Fruit fly (Drosophila melanogaster) whole organism, embryonic: Measurements from ENCODE around the gene CG13385.

Experiments used
- Asciz ChIP-seq: fragments of 200-800 bp; sonication (Bioruptor generic); optimal IDR thresholded peaks from 2 replicates; lab custom pipeline; 2017; ENCODE audit warnings: missing biosample characterization, mild to moderate bottlenecking, missing genetic modification characterization, missing genetic modification reagents
- CG10366 ChIP-seq: fragments of 200-800 bp; sonication (Bioruptor generic); IDR thresholded peaks from 2 replicates; pipeline ENCODE4 v1.3.6; 2022; ENCODE audit warnings: missing biosample characterization, missing genetic modification characterization
- CG12219 ChIP-seq: fragments of 200-800 bp; sonication (Bioruptor generic); optimal IDR thresholded peaks from 3 replicates; lab custom pipeline; 2018; ENCODE audit warnings: missing biosample characterization, mild to moderate bottlenecking, missing genetic modification characterization
- CG12744 ChIP-seq: fragments of 200-800 bp; sonication (Bioruptor generic); optimal IDR thresholded peaks from 2 replicates; lab custom pipeline; 2016; ENCODE audit warnings: missing biosample characterization, missing genetic modification characterization
- CG15269 ChIP-seq: fragments of 200-800 bp; sonication (Bioruptor generic); optimal IDR thresholded peaks from 2 replicates; lab custom pipeline; 2018; ENCODE audit warnings: missing biosample characterization, mild to moderate bottlenecking, missing genetic modification characterization, moderate library complexity
- CG1529 ChIP-seq: fragments of 200-800 bp; sonication (Bioruptor generic); optimal IDR thresholded peaks from 3 replicates; lab custom pipeline; 2018; ENCODE audit warnings: missing biosample characterization, missing genetic modification characterization
- CG1647 ChIP-seq: fragments of 200-800 bp; sonication (Bioruptor generic); optimal IDR thresholded peaks from 3 replicates; lab custom pipeline; 2016; ENCODE audit warnings: missing biosample characterization, missing genetic modification characterization
- CG16813 ChIP-seq: fragments of 200-800 bp; sonication (Bioruptor generic); IDR thresholded peaks from 3 replicates; pipeline ENCODE4 v1.3.6; 2022; ENCODE audit warnings: missing biosample characterization, missing genetic modification characterization; ENCODE audit not compliant: partially characterized antibody
- CG17612 ChIP-seq: fragments of 200-800 bp; sonication (Bioruptor generic); IDR thresholded peaks from 2 replicates; pipeline ENCODE4 v1.3.6; 2022; ENCODE audit warnings: missing biosample characterization, missing genetic modification characterization
- CG1832 ChIP-seq: fragments of 200-800 bp; sonication (Bioruptor generic); optimal IDR thresholded peaks from 2 replicates; lab custom pipeline; 2017; ENCODE audit warnings: missing biosample characterization, mild to moderate bottlenecking, missing genetic modification characterization, inconsistent platforms
- CG2116 ChIP-seq: fragments of 200-800 bp; sonication (Bioruptor generic); optimal IDR thresholded peaks from 3 replicates; lab custom pipeline; 2018; ENCODE audit warnings: missing biosample characterization, mild to moderate bottlenecking, missing genetic modification characterization
- CG2875 ChIP-seq: fragments of 200-800 bp; sonication (Bioruptor generic); optimal IDR thresholded peaks from 2 replicates; lab custom pipeline; 2017; ENCODE audit warnings: missing biosample characterization, mild to moderate bottlenecking, missing genetic modification characterization, missing genetic modification reagents
- CG30431 ChIP-seq: fragments of 200-800 bp; sonication (Bioruptor generic); optimal IDR thresholded peaks from 2 replicates; lab custom pipeline; 2017; ENCODE audit warnings: missing biosample characterization, missing genetic modification characterization
- CG4282 ChIP-seq: fragments of 200-800 bp; sonication (Bioruptor generic); optimal IDR thresholded peaks from 2 replicates; lab custom pipeline; 2016; ENCODE audit warnings: missing biosample characterization, missing genetic modification characterization
- CG4360 ChIP-seq: fragments of 200-800 bp; sonication (Bioruptor generic); IDR thresholded peaks from 2 replicates; pipeline ENCODE4 v1.3.6; 2022; ENCODE audit warnings: missing biosample characterization, missing genetic modification characterization
- CG5953 ChIP-seq: fragments of 200-800 bp; sonication (Bioruptor generic); IDR thresholded peaks from 2 replicates; pipeline ENCODE4 v1.3.6; 2022; ENCODE audit warnings: missing biosample characterization, missing genetic modification characterization
- CG8359 ChIP-seq: fragments of 200-800 bp; sonication (Bioruptor generic); optimal IDR thresholded peaks from 2 replicates; lab custom pipeline; 2017; ENCODE audit warnings: missing biosample characterization, mild to moderate bottlenecking, missing genetic modification characterization, borderline replicate concordance
- CG9437 ChIP-seq: fragments of 200-800 bp; sonication (Bioruptor generic); optimal IDR thresholded peaks from 2 replicates; lab custom pipeline; 2018; ENCODE audit warnings: missing biosample characterization, mild to moderate bottlenecking, missing genetic modification characterization
- CG9817 ChIP-seq: fragments of 200-800 bp; sonication (Bioruptor generic); optimal IDR thresholded peaks from 2 replicates; lab custom pipeline; 2018; ENCODE audit warnings: missing biosample characterization, mild to moderate bottlenecking, missing genetic modification characterization, moderate library complexity
- Deaf1 ChIP-seq: fragments of 200-800 bp; optimal IDR thresholded peaks from 3 replicates; lab custom pipeline; 2019; ENCODE audit warnings: missing biosample characterization, mild to moderate bottlenecking, missing genetic modification characterization, moderate library complexity
- Fer2 ChIP-seq: fragments of 200-800 bp; sonication (Bioruptor generic); optimal IDR thresholded peaks from 2 replicates; lab custom pipeline; 2018; ENCODE audit warnings: missing biosample characterization, mild to moderate bottlenecking, missing genetic modification characterization, moderate library complexity
- Gsc ChIP-seq: fragments of 200-800 bp; sonication (Bioruptor generic); IDR thresholded peaks from 2 replicates; pipeline ENCODE4 v1.3.6; 2022; ENCODE audit warnings: missing biosample characterization, missing genetic modification characterization
- HLH54F ChIP-seq: fragments of 200-800 bp; sonication (Bioruptor generic); optimal IDR thresholded peaks from 3 replicates; lab custom pipeline; 2016; ENCODE audit warnings: missing biosample characterization, missing genetic modification characterization
- HLHmδ ChIP-seq: fragments of 200-800 bp; sonication (Bioruptor generic); optimal IDR thresholded peaks from 2 replicates; lab custom pipeline; 2018; ENCODE audit warnings: missing biosample characterization, mild to moderate bottlenecking, missing genetic modification characterization, moderate library complexity
- Hr39 ChIP-seq: fragments of >200 bp; optimal IDR thresholded peaks from 2 replicates; lab custom pipeline; 2017
- Lim3 ChIP-seq: fragments of 200-800 bp; sonication (Bioruptor generic); IDR thresholded peaks from 2 replicates; pipeline ENCODE4 v1.3.6; 2022; ENCODE audit warnings: missing biosample characterization, missing genetic modification characterization
- MBD-R2 ChIP-seq: fragments of 200-800 bp; sonication (Bioruptor generic); IDR thresholded peaks from 2 replicates; pipeline ENCODE4 v1.3.6; 2022; ENCODE audit warnings: missing biosample characterization, missing genetic modification characterization
- NK7.1 ChIP-seq: fragments of 200-800 bp; sonication (Bioruptor generic); optimal IDR thresholded peaks from 3 replicates; lab custom pipeline; 2016; ENCODE audit warnings: missing biosample characterization, missing genetic modification characterization
- Opbp ChIP-seq: fragments of 200-800 bp; sonication (Bioruptor generic); IDR thresholded peaks from 3 replicates; pipeline ENCODE4 v1.3.6; 2022; ENCODE audit warnings: missing biosample characterization, missing genetic modification characterization; ENCODE audit not compliant: partially characterized antibody
- Ravus ChIP-seq: fragments of 200-800 bp; sonication (Bioruptor generic); IDR thresholded peaks from 2 replicates; pipeline ENCODE4 v1.3.6; 2022; ENCODE audit warnings: missing biosample characterization, missing genetic modification characterization
- Vsx1 ChIP-seq: fragments of 200-800 bp; sonication (Bioruptor generic); optimal IDR thresholded peaks from 2 replicates; lab custom pipeline; 2017; ENCODE audit warnings: missing biosample characterization, mild to moderate bottlenecking, missing genetic modification characterization, missing genetic modification reagents
- amos ChIP-seq: fragments of 200-800 bp; sonication (Bioruptor generic); IDR thresholded peaks from 2 replicates; pipeline ENCODE4 v1.3.6; 2022; ENCODE audit warnings: missing biosample characterization, missing genetic modification characterization; ENCODE audit not compliant: partially characterized antibody
- corto ChIP-seq: fragments of 200-800 bp; sonication (Bioruptor generic); optimal IDR thresholded peaks from 2 replicates; lab custom pipeline; 2016; ENCODE audit warnings: missing biosample characterization, mild to moderate bottlenecking, missing genetic modification characterization, moderate library complexity
- fd96Cb ChIP-seq: fragments of 200-800 bp; sonication (Bioruptor generic); optimal IDR thresholded peaks from 2 replicates; lab custom pipeline; 2018; ENCODE audit warnings: missing biosample characterization, mild to moderate bottlenecking, missing genetic modification characterization, moderate library complexity
- gt ChIP-seq: fragments of 200-800 bp; sonication (Bioruptor generic); IDR thresholded peaks from 2 replicates; pipeline ENCODE4 v1.3.6; 2022; ENCODE audit warnings: missing biosample characterization, missing genetic modification characterization
- ham ChIP-seq: fragments of 200-800 bp; sonication (Bioruptor generic); IDR thresholded peaks from 2 replicates; pipeline ENCODE4 v1.3.6; 2022; ENCODE audit warnings: missing biosample characterization, missing genetic modification characterization
- jigr1 ChIP-seq: fragments of 200-800 bp; sonication (Bioruptor generic); IDR thresholded peaks from 3 replicates; pipeline ENCODE4 v1.3.6; 2022; ENCODE audit warnings: missing biosample characterization, missing genetic modification characterization
- kay ChIP-seq: fragments of 200-800 bp; sonication (Bioruptor generic); optimal IDR thresholded peaks from 2 replicates; lab custom pipeline; 2016; ENCODE audit warnings: missing biosample characterization, missing genetic modification characterization
- mam ChIP-seq: fragments of 200-800 bp; sonication (Bioruptor generic); optimal IDR thresholded peaks from 3 replicates; lab custom pipeline; 2016; ENCODE audit warnings: missing biosample characterization, missing genetic modification characterization
- p53 ChIP-seq: fragments of 200-800 bp; sonication (Bioruptor generic); optimal IDR thresholded peaks from 2 replicates; lab custom pipeline; 2016; ENCODE audit warnings: missing biosample characterization, missing genetic modification characterization
- pfk ChIP-seq: fragments of 200-800 bp; sonication (Bioruptor generic); optimal IDR thresholded peaks from 2 replicates; lab custom pipeline; 2018; ENCODE audit warnings: missing biosample characterization, mild to moderate bottlenecking, missing genetic modification characterization, moderate library complexity
- pho ChIP-seq: fragments of 200-800 bp; sonication (Bioruptor generic); optimal IDR thresholded peaks from 2 replicates; lab custom pipeline; 2016; ENCODE audit warnings: missing biosample characterization, missing genetic modification characterization
- pnt ChIP-seq: fragments of 200-800 bp; sonication (Bioruptor generic); optimal IDR thresholded peaks from 3 replicates; lab custom pipeline; 2016; ENCODE audit warnings: missing biosample characterization, missing genetic modification characterization
- prd ChIP-seq, 3 experiments: fragments of >200 bp in 2 of 3; fragments of 200-800 bp in 1 of 3; sonication (Bioruptor generic) in 1 of 3; optimal IDR thresholded peaks in 2 of 3; IDR thresholded peaks in 1 of 3; 2 replicates in 2 of 3; 3 replicates in 1 of 3; pipeline versions ENCODE4 v1.3.6 to Lab custom; 2017 to 2022; ENCODE audit warnings: missing biosample characterization in 1 of 3, missing genetic modification characterization in 1 of 3
- slbo ChIP-seq: fragments of 200-800 bp; sonication (Bioruptor generic); IDR thresholded peaks from 2 replicates; pipeline ENCODE4 v1.3.6; 2022; ENCODE audit warnings: missing biosample characterization, missing genetic modification characterization
- slp2 ChIP-seq: fragments of 200-800 bp; sonication (Bioruptor generic); optimal IDR thresholded peaks from 2 replicates; lab custom pipeline; 2016; ENCODE audit warnings: missing biosample characterization, missing genetic modification characterization
- vfl ChIP-seq: fragments of 200-800 bp; sonication (Bioruptor generic); optimal IDR thresholded peaks from 2 replicates; lab custom pipeline; 2016; ENCODE audit warnings: missing biosample characterization, missing genetic modification characterization
- wdn ChIP-seq: fragments of 200-800 bp; sonication (Bioruptor generic); IDR thresholded peaks from 2 replicates; pipeline ENCODE4 v1.3.6; 2022; ENCODE audit warnings: missing biosample characterization, missing genetic modification characterization

CG13385 gene

dm6 chr2L:8370364-8371326 is 25.8 kb upstream of the CG13385 start, which contains the start of gene CG17292 (continued):
- TF ChIP-seq CG1647 (GFP tag; lab: Kevin White, UChicago), result peak; percentile 28
- TF ChIP-seq amos, result peak; percentile 94
- TF ChIP-seq slp2, result no peak
- peak; percentile 43 for TF ChIP-seq CG2875
- no peak for TF ChIP-seq CG17612 (GFP tag; lab: Robert Waterston, UW)
- no peak for TF ChIP-seq CG12744 (GFP tag; lab: Kevin White, UChicago)
- TF ChIP-seq pnt (GFP tag; lab: Kevin White, UChicago), result no peak
- peak; percentile 39 for TF ChIP-seq CG4282
- TF ChIP-seq slbo, result peak; percentile 69
- peak; percentile 62 for TF ChIP-seq Vsx1
- TF ChIP-seq Asciz (GFP tag; lab: Kevin White, UChicago), result peak; percentile 23
- TF ChIP-seq p53 (GFP tag; lab: Kevin White, UChicago), result no peak
- TF ChIP-seq NK7.1 (GFP tag; lab: Kevin White, UChicago), result peak; percentile 21
- no peak for TF ChIP-seq Hr39 (lab: Kevin White, UChicago)
- peak; percentile 63 for TF ChIP-seq CG15269 (tag; lab: Kevin White, UChicago)
- peak; percentile 67 for TF ChIP-seq MBD-R2
- no peak for TF ChIP-seq gt (GFP tag; lab: Robert Waterston, UW)
- TF ChIP-seq prd (optimal IDR thresholded peaks at IDR 0.05; lab: Kevin White, UChicago), result no peak
- peak; percentile 35; the same call in 1 of the 3 replicates for TF ChIP-seq prd (GFP tag; IDR thresholded peaks at IDR 0.05; lab: Robert Waterston, UW)
- TF ChIP-seq CG30431 (GFP tag; lab: Kevin White, UChicago), result no peak
- no peak for TF ChIP-seq HLH54F
- peak; percentile 76 for TF ChIP-seq Deaf1 (tag; lab: Kevin White, UChicago)
- TF ChIP-seq jigr1, result no peak; the same call in 2 of the 3 replicates
- peak; percentile 58 for TF ChIP-seq CG2116 (GFP tag; lab: Kevin White, UChicago)
- 0 out of 2 replicates have a peak, but pooled peaks have one; percentile 9 for TF ChIP-seq ham (GFP tag; lab: Robert Waterston, UW)
- peak; percentile 80 for TF ChIP-seq CG16813 (GFP tag; lab: Robert Waterston, UW)
- peak; percentile 37 for TF ChIP-seq pho (GFP tag; lab: Kevin White, UChicago)
- no peak for TF ChIP-seq HLHmδ
- no peak for TF ChIP-seq Ravus (GFP tag; lab: Robert Waterston, UW)
- no peak for TF ChIP-seq CG8359 (GFP tag; lab: Kevin White, UChicago)
- TF ChIP-seq Lim3 (GFP tag; lab: Robert Waterston, UW), result 0 out of 2 replicates have a peak, but pooled peaks have one; percentile 14
- TF ChIP-seq wdn (GFP tag; lab: Robert Waterston, UW), result peak; percentile 27; the same call in 1 of the 2 replicates
- peak; percentile 58 for TF ChIP-seq CG12219 (GFP tag; lab: Kevin White, UChicago)
- TF ChIP-seq Opbp (GFP tag; lab: Robert Waterston, UW), result peak; percentile 95
- peak; percentile 43; the same call in 1 of the 2 replicates for TF ChIP-seq CG10366
- TF ChIP-seq kay (GFP tag; lab: Kevin White, UChicago), result no peak
- no peak for TF ChIP-seq CG1529
- no peak for TF ChIP-seq vfl (GFP tag; lab: Kevin White, UChicago)
- TF ChIP-seq CG4360 (GFP tag; lab: Robert Waterston, UW), result no peak
- no peak for TF ChIP-seq CG9437
- peak; percentile 6 for TF ChIP-seq pfk
- peak; percentile 17 for TF ChIP-seq CG9817
- TF ChIP-seq CG1832 (GFP tag; lab: Kevin White, UChicago), result no peak
- no peak for TF ChIP-seq corto (GFP tag; lab: Kevin White, UChicago)
- TF ChIP-seq fd96Cb, result no peak
- TF ChIP-seq Gsc (GFP tag; lab: Robert Waterston, UW), result no peak
- peak; percentile 3 for TF ChIP-seq mam (GFP tag; lab: Kevin White, UChicago)
- no peak for TF ChIP-seq Fer2 (tag; lab: Kevin White, UChicago)
- peak; percentile 43; the same call in 1 of the 2 replicates for TF ChIP-seq CG5953 (GFP tag; lab: Robert Waterston, UW)
